Fruit fly (Drosophila melanogaster): ENCODE data around the gene olf413.
A peak's percentile ranks its signal among the peaks of the same experiment; 100 is the strongest.

olf413 gene

dm6 chr3L:22276614-22277013, 140.7 kb downstream of the olf413 start (continued):
- TF ChIP-seq hb (GFP tag; IDR thresholded peaks at IDR 0.05; ENCODE audit: partially characterized antibody): no peak
- peak; percentile 74 for TF ChIP-seq CG32532 (GFP tag; IDR thresholded peaks at IDR 0.05)
- TF ChIP-seq phol (tag; optimal IDR thresholded peaks at IDR 0.05): peak; percentile 18
- TF ChIP-seq HmgZ (tag; optimal IDR thresholded peaks at IDR 0.05): peak; percentile 34
- TF ChIP-seq B-H2 (GFP tag; optimal IDR thresholded peaks at IDR 0.05): no peak
- TF ChIP-seq gfzf (GFP tag; optimal IDR thresholded peaks at IDR 0.05): no peak
- peak; percentile 33 for TF ChIP-seq CG10147 (GFP tag; optimal IDR thresholded peaks at IDR 0.05)
- TF ChIP-seq danr (GFP tag; IDR thresholded peaks at IDR 0.05): peak; percentile 23; the same call in 1 of the 2 replicates
- TF ChIP-seq CG15696 (tag; optimal IDR thresholded peaks at IDR 0.05): no peak
- TF ChIP-seq gem (tag; optimal IDR thresholded peaks at IDR 0.05): peak; percentile 50
- TF ChIP-seq seq (GFP tag; IDR thresholded peaks at IDR 0.05): peak; percentile 17; the same call in 1 of the 2 replicates
- TF ChIP-seq CG3065 (GFP tag; optimal IDR thresholded peaks at IDR 0.05): no peak
- no peak for TF ChIP-seq MTF-1 (GFP tag; optimal IDR thresholded peaks at IDR 0.05; ENCODE audit: borderline replicate concordance)
- TF ChIP-seq CG13424 (tag; optimal IDR thresholded peaks at IDR 0.05): peak; percentile 58
- no peak for TF ChIP-seq Doc3 (GFP tag; IDR thresholded peaks at IDR 0.05; ENCODE audit: partially characterized antibody)
- peak; percentile 11 for TF ChIP-seq jumu (GFP tag; optimal IDR thresholded peaks at IDR 0.05)
- no peak for TF ChIP-seq Ets65A (GFP tag)
- TF ChIP-seq aop (GFP tag; IDR thresholded peaks at IDR 0.05): no peak
- TF ChIP-seq luna (GFP tag; optimal IDR thresholded peaks at IDR 0.05): no peak
- no peak for TF ChIP-seq toy (GFP tag; IDR thresholded peaks at IDR 0.05)
- TF ChIP-seq CG13775 (GFP tag; optimal IDR thresholded peaks at IDR 0.05): no peak
- TF ChIP-seq stwl (tag; optimal IDR thresholded peaks at IDR 0.05): no peak
- peak; percentile 44; the same call in 1 of the 2 replicates for TF ChIP-seq CG14441 (GFP tag; IDR thresholded peaks at IDR 0.05)
- no peak for TF ChIP-seq emc (GFP tag; optimal IDR thresholded peaks at IDR 0.05)
- no peak for TF ChIP-seq Mrtf (GFP tag; IDR thresholded peaks at IDR 0.05)
- no peak for TF ChIP-seq CG4707 (GFP tag; optimal IDR thresholded peaks at IDR 0.05)
- peak; percentile 29 for TF ChIP-seq HLH54F (GFP tag; optimal IDR thresholded peaks at IDR 0.05)
- no peak for TF ChIP-seq CG12236 (GFP tag; optimal IDR thresholded peaks at IDR 0.05)
- no peak for TF ChIP-seq CG33213 (GFP tag; optimal IDR thresholded peaks at IDR 0.05)
- TF ChIP-seq CG9817 (tag; optimal IDR thresholded peaks at IDR 0.05): peak; percentile 61
- TF ChIP-seq Bdp1 (GFP tag; optimal IDR thresholded peaks at IDR 0.05): no peak
- peak; percentile 44 for TF ChIP-seq Sox102F (GFP tag; optimal IDR thresholded peaks at IDR 0.05)
- no peak for TF ChIP-seq CG7963 (GFP tag; IDR thresholded peaks at IDR 0.05; ENCODE audit: partially characterized antibody)
- no peak for TF ChIP-seq D (optimal IDR thresholded peaks at IDR 0.05)
- no peak for TF ChIP-seq D (GFP tag; optimal IDR thresholded peaks at IDR 0.05)
- TF ChIP-seq MBD-R2 (GFP tag; IDR thresholded peaks at IDR 0.05): 0 out of 2 replicates have a peak, but pooled peaks have one; percentile 25
- no peak for TF ChIP-seq prd (optimal IDR thresholded peaks at IDR 0.05)
- TF ChIP-seq prd (GFP tag; IDR thresholded peaks at IDR 0.05): peak; percentile 46; the same call in 2 of the 3 replicates
- no peak for TF ChIP-seq CG14965 (GFP tag; optimal IDR thresholded peaks at IDR 0.05; ENCODE audit: borderline replicate concordance)
- no peak for TF ChIP-seq CG17802 (tag; optimal IDR thresholded peaks at IDR 0.05)
- peak; percentile 28 for TF ChIP-seq CG17359 (tag; optimal IDR thresholded peaks at IDR 0.05)
- TF ChIP-seq da (GFP tag; optimal IDR thresholded peaks at IDR 0.05): no peak
- TF ChIP-seq Fer2 (tag; optimal IDR thresholded peaks at IDR 0.05): peak; percentile 11
- peak in 1 of 2 experiments; percentile 25 for TF ChIP-seq dpn (GFP tag; optimal IDR thresholded peaks at IDR 0.05)
- TF ChIP-seq fd3F (GFP tag; optimal IDR thresholded peaks at IDR 0.05): peak; percentile 49
- TF ChIP-seq maf-S (GFP tag; optimal IDR thresholded peaks at IDR 0.05): no peak
- TF ChIP-seq CG1529 (GFP tag; optimal IDR thresholded peaks at IDR 0.05): no peak
- no peak for TF ChIP-seq grn (GFP tag; optimal IDR thresholded peaks at IDR 0.05)
- TF ChIP-seq CG7357 (GFP tag; IDR thresholded peaks at IDR 0.05): peak; percentile 38; the same call in 1 of the 3 replicates
- TF ChIP-seq C15 (GFP tag; IDR thresholded peaks at IDR 0.05): no peak
- no peak for TF ChIP-seq CG17186 (GFP tag; optimal IDR thresholded peaks at IDR 0.05)
